Fruit fly (Drosophila melanogaster) S2 (cell line): ENCODE results near the gene amx.

Experiments
- CG8478 ChIP-seq: fragments of >200 bp; optimal IDR thresholded peaks from 2 replicates; lab custom pipeline; 2018
- CTCF ChIP-seq, 2 experiments: fragments of >200 bp; optimal IDR thresholded peaks; 2 replicates each; lab custom pipeline; 2018

DNA sequence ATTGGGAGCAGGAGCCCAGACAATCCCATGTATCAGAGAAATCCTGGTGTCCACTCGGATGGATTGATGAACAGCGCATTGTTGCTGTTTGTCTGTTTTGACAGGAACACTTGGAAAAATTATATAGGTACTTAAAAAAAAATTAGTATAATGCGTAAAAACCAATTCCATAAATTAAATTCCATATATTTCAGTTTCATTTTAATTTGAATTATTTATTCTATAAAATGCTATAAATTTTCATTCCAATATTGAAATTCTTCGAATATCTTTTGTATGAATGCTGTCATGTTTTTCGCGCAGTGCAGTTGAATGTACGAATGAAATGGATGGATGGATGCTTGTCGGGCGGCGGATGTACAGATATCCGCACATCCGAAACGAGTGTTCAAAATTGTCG, 36.3 kb downstream of the amx start, which contains the start of gene SmydA-9:
- no peak for TF ChIP-seq CG8478
- TF ChIP-seq CTCF (optimal IDR thresholded peaks at IDR 0.05; lab: Kevin White, UChicago), result no peak
